Fruit fly (Drosophila melanogaster): ENCODE data around the gene CG10097.
A peak's percentile ranks its signal among the peaks of the same experiment; 100 is the strongest.

The CG10097 gene

DNA sequence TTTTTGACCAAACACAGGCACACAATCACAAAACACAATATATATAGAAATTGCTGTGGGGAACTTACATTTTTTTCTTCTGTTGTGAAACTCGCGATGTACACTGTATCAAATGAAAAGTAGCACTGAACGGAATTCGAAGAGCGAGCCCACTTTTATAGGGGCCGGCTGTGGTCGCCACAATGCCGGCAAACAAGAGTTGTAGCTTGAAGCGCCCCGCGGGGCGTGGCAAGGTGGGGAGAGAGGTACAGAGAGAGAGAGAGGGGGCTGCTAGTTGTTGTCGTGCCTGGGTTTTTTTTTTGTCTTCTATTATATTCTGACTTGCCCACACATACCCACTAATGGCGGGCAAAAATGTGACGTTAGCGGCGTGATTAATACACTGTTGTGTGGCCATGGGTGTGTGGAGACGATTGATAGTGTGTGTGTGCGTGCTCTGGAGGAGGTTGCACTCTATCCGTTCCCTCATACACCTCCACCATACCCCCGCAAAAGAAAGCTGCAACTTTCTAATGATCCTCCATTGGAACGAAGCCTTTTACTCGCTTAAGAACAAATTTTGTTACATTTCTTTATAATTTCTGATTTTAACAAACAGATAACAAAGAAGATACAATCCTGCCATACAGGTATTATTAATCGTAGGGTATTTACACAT, 26.5 kb downstream of the CG10097 start, which contains the start of gene GstD1 (continued):
- TF ChIP-seq CG14965 (GFP tag; optimal IDR thresholded peaks at IDR 0.05; ENCODE audit: borderline replicate concordance) (no peak), BtbVII (GFP tag; optimal IDR thresholded peaks at IDR 0.05) (peak; percentile 49), esg (GFP tag; conservative IDR thresholded peaks at IDR 0.05) (peak; percentile 16; the same call in 1 of the 2 replicates), Rfx (GFP tag; IDR thresholded peaks at IDR 0.05) (peak; percentile 57)

DNA sequence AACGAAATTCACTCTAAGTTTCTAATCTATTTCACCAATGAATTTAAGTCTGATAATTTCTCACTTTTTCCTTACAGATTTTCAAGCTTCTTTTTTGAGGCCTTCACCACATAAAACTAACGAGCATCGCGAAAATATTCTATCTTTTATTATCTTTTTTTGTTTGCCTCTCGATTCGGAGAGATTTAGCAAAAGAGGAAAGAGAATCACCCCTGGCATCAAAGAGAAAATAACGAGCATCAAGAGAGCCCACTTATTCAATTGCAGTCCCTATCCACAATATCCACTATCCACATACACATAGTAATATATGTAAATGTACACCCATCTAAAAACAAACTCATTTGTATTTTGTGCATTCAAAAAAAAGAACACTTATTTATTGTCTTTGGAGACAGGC, 28.3 kb downstream of the CG10097 start, which contains the start of gene GstD9:
Gene GstD9 (minus strand): TSS at position 101 of the 400 bp plus-strand sequence.
- TF ChIP-seq CG3838 (GFP tag; optimal IDR thresholded peaks at IDR 0.05) (no peak), CG31224 (GFP tag; IDR thresholded peaks at IDR 0.05) (no peak), btn (GFP tag; optimal IDR thresholded peaks at IDR 0.05) (no peak), E2f1 (GFP tag; IDR thresholded peaks at IDR 0.05) (no peak), Trl (optimal IDR thresholded peaks at IDR 0.05) (peak; percentile 31 to 43), Trl (GFP tag; optimal IDR thresholded peaks at IDR 0.05) (no peak), CG3163 (GFP tag; optimal IDR thresholded peaks at IDR 0.05) (peak; percentile 76)

DNA sequence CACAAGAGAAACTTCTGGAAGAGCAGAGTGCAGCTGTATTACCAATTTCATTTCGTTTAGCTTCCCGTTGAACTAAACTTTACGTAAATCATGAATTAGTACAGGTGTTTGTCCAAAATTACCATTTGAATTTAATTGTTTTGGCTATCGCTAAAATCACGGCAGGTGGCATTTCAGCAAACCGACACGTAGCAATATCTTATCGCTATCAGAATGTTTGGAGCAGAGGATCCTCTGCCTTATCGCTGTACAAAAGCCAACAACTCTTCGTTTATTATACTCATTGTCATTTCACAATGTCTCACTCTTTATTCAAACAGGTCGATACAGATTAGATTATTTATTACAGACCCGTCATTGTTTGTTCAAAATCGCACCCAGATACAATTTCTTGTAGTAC, 29.9 kb downstream of the CG10097 start:
- TF ChIP-seq CG17802 (tag; optimal IDR thresholded peaks at IDR 0.05) (no peak), inv (GFP tag; IDR thresholded peaks at IDR 0.05; ENCODE audit: partially characterized antibody) (no peak), exex (tag; optimal IDR thresholded peaks at IDR 0.05) (peak; percentile 76), CG34224 (GFP tag; IDR thresholded peaks at IDR 0.05; ENCODE audit: partially characterized antibody) (no peak), al (GFP tag; IDR thresholded peaks at IDR 0.05) (no peak), gcm2 (GFP tag; optimal IDR thresholded peaks at IDR 0.05) (no peak), Taf1 (GFP tag; IDR thresholded peaks at IDR 0.05) (no peak), CG8089 (GFP tag; optimal IDR thresholded peaks at IDR 0.05) (no peak), CG34422 (GFP tag; IDR thresholded peaks at IDR 0.05) (no peak), CG17328 (GFP tag; IDR thresholded peaks at IDR 0.05) (no peak), sug (tag; optimal IDR thresholded peaks at IDR 0.05) (peak; percentile 93), NC2β (GFP tag; optimal IDR thresholded peaks at IDR 0.05) (no peak), sd (tag; optimal IDR thresholded peaks at IDR 0.05) (peak; percentile 44), row (GFP tag; IDR thresholded peaks at IDR 0.05) (no peak), ssp (GFP tag; IDR thresholded peaks at IDR 0.05) (no peak), TFAM (GFP tag; optimal IDR thresholded peaks at IDR 0.05) (no peak), Hr78 (GFP tag; optimal IDR thresholded peaks at IDR 0.05) (no peak), cato (GFP tag; optimal IDR thresholded peaks at IDR 0.05; ENCODE audit: borderline replicate concordance) (no peak), Scr (GFP tag; IDR thresholded peaks at IDR 0.05; ENCODE audit: partially characterized antibody) (no peak), NFAT (GFP tag; IDR thresholded peaks at IDR 0.05) (no peak), mirr (GFP tag; optimal IDR thresholded peaks at IDR 0.05) (peak; percentile 56), z (GFP tag; IDR thresholded peaks at IDR 0.05) (no peak), grn (GFP tag; optimal IDR thresholded peaks at IDR 0.05) (peak; percentile 67), Fer3 (tag; optimal IDR thresholded peaks at IDR 0.05) (no peak), nom (GFP tag; optimal IDR thresholded peaks at IDR 0.05) (no peak), trem (tag; optimal IDR thresholded peaks at IDR 0.05) (no peak), CG10543 (GFP tag; optimal IDR thresholded peaks at IDR 0.05) (no peak), Ravus (GFP tag; IDR thresholded peaks at IDR 0.05) (no peak), Hr3 (GFP tag; optimal IDR thresholded peaks at IDR 0.05) (no peak), pan (optimal IDR thresholded peaks at IDR 0.05) (no peak), pan (GFP tag; optimal IDR thresholded peaks at IDR 0.05 in 1 of 2, IDR thresholded peaks at IDR 0.05 in 1 of 2) (no peak), her (GFP tag; optimal IDR thresholded peaks at IDR 0.05) (no peak)
